Worm (Caenorhabditis elegans): ENCODE measurements around the gene lido-10.

ce11 chrII:2987122-2987556 is 15.2 kb upstream of the lido-10 start:
- TF ChIP-seq nhr-11 (tag; optimal IDR thresholded peaks at IDR 0.05) (no peak), hlh-13 (GFP tag; optimal IDR thresholded peaks at IDR 0.05) (no peak), ets-4 (tag; optimal IDR thresholded peaks at IDR 0.05) (no peak), pha-4 (tag; optimal IDR thresholded peaks at IDR 0.05) (no peak), ttx-3 (tag; optimal IDR thresholded peaks at IDR 0.05) (no peak), pat-9 (tag; optimal IDR thresholded peaks at IDR 0.05) (no peak), F13H6.1 (tag; optimal IDR thresholded peaks at IDR 0.05) (no peak), ztf-16 (tag; optimal IDR thresholded peaks at IDR 0.05) (no peak), ceh-9 (tag; optimal IDR thresholded peaks at IDR 0.05) (no peak), syd-9 (tag; optimal IDR thresholded peaks at IDR 0.05) (no peak), ceh-48 (tag; optimal IDR thresholded peaks at IDR 0.05) (no peak), K09A11.1 (tag; optimal IDR thresholded peaks at IDR 0.05; ENCODE audit: insufficient read depth) (no peak), dmd-4 (tag; optimal IDR thresholded peaks at IDR 0.05; ENCODE audit: borderline replicate concordance) (no peak), ceh-18 (tag; optimal IDR thresholded peaks at IDR 0.05) (no peak)
